Worm (Caenorhabditis elegans): ENCODE results near the gene ccch-2.

ccch-2 gene

DNA sequence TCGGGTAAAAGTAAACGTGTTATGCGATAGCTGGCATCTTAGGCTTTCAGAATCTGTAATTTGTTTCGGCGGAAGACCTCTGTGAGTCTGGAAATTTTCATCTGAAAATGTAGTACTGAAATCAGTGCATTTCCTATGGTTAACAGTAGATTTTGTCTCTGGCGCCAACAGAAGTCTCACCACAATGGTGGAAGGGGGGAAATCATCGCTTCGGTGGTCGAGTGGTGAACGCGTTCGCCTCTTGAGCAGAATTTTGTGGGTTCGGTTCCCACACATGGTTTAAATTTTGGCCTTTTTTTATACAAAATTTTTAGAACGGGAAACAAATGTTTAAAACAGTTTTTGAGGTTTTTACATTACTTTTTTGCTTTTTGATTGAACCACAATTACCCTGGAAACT, 17.7 kb upstream of the ccch-2 start:
- TF ChIP-seq snpc-1.2 (GFP tag; IDR thresholded peaks at IDR 0.05) = peak; percentile 96

ce11 chrIV:16270955-16271354, 7.0 kb upstream of the ccch-2 start, which contains the start of gene F38C2.4:
TSS of gene F38C2.4 (plus strand) at chrIV:16271255.
- TF ChIP-seq zfp-3 (GFP tag; conservative IDR thresholded peaks at IDR 0.05) (no peak), mdt-29 (GFP tag; IDR thresholded peaks at IDR 0.05) (no peak), ctbp-1 (GFP tag; IDR thresholded peaks at IDR 0.05) (no peak), nhr-11 (tag; optimal IDR thresholded peaks at IDR 0.05) (no peak), lim-7 (GFP tag; IDR thresholded peaks at IDR 0.05) (no peak), nhr-25 (tag; optimal IDR thresholded peaks at IDR 0.05; ENCODE audit: borderline replicate concordance, insufficient read depth) (no peak)

DNA sequence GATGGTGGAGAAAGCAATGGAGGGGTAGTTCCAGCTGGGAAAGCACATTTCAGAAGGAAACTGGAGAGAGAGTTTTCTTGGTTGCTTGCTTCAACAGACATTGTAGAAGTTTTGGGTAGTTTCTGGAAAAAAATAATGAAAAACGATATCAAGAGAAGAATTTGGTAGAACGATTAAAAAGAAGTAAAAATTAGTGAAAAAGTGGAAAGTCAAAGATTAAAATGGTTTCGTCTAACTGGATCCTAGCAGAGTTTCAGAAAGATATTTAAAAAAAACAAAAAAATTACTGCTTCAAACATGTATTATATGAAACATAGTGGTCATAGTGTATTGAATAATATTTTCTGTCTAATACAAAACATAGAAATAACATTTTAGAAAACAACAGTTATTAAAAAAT, 711 bp upstream of the ccch-2 start, which contains the start of gene F38C2.7:
F38C2.7 (minus strand) TSS at position 101 of the 400 bp plus-strand sequence.
- no peak for TF ChIP-seq zip-2 (tag; optimal IDR thresholded peaks at IDR 0.05)
- no peak for TF ChIP-seq nhr-11 (tag; optimal IDR thresholded peaks at IDR 0.05)
- TF ChIP-seq mdl-1 (tag; optimal IDR thresholded peaks at IDR 0.05) = no peak
- no peak for TF ChIP-seq ceh-28 (tag; optimal IDR thresholded peaks at IDR 0.05)
- no peak for TF ChIP-seq mes-2 (tag; optimal IDR thresholded peaks at IDR 0.05; ENCODE audit: poor library complexity, severe bottlenecking)

DNA sequence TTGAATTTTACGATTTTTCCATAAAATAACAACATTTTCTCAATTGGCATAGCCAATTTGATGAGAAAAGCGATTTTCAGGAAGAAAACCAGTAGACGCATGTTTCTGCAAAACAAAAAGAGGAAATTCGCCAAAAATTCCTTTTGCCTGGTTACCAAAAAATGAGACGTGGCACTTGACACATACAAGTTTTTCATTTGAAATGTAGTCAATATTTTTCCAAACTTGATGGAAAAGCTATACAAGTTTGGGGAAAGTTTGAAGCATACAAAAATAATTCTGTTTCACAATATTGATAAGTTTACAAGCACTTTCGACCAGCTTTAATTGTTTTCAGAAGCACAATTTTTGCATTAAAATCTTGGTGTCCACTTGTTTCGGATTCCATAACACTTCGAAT, 2.6 kb downstream of the ccch-2 start, which contains the start of gene clec-191:
clec-191 (minus strand) TSS at position 101 of the 400 bp plus-strand sequence.
- no peak for TF ChIP-seq unc-39 (tag; optimal IDR thresholded peaks at IDR 0.05)
- TF ChIP-seq pqm-1 (tag; optimal IDR thresholded peaks at IDR 0.05) = no peak
- no peak for TF ChIP-seq hlh-11 (tag; optimal IDR thresholded peaks at IDR 0.05)
- TF ChIP-seq nhr-42 (GFP tag; IDR thresholded peaks at IDR 0.05) = no peak
- no peak for TF ChIP-seq dve-1 (tag; optimal IDR thresholded peaks at IDR 0.05; ENCODE audit: insufficient read depth)
- TF ChIP-seq tra-1 (GFP tag; IDR thresholded peaks at IDR 0.05) = no peak
- no peak for TF ChIP-seq mdt-29 (GFP tag; IDR thresholded peaks at IDR 0.05)
- no peak for TF ChIP-seq ztf-11 (tag; optimal IDR thresholded peaks at IDR 0.05)
- TF ChIP-seq madf-5 (GFP tag; IDR thresholded peaks at IDR 0.05) = no peak
- TF ChIP-seq unc-130 (GFP tag; optimal IDR thresholded peaks at IDR 0.05) = no peak
- TF ChIP-seq set-16 (GFP tag; IDR thresholded peaks at IDR 0.05) = no peak
- TF ChIP-seq ceh-82 (tag; optimal IDR thresholded peaks at IDR 0.05) = no peak
- no peak for TF ChIP-seq Y5F2A.4 (GFP tag; optimal IDR thresholded peaks at IDR 0.05)

ce11 chrIV:16290745-16291144, 12.7 kb downstream of the ccch-2 start, which contains the start of gene srz-75:
TSS of gene srz-75 (minus strand) at chrIV:16290845.
- TF ChIP-seq aly-2 (tag; optimal IDR thresholded peaks at IDR 0.05) (no peak), egl-43 (GFP tag; IDR thresholded peaks at IDR 0.05) (no peak), dmd-6 (GFP tag; IDR thresholded peaks at IDR 0.05) (no peak), unc-39 (tag; optimal IDR thresholded peaks at IDR 0.05) (no peak), nhr-111 (GFP tag; optimal IDR thresholded peaks at IDR 0.05) (no peak), aha-1 (tag) (peak; percentile 64), mdt-29 (GFP tag; IDR thresholded peaks at IDR 0.05) (no peak), daf-19 (GFP tag; conservative IDR thresholded peaks at IDR 0.05) (no peak), lin-29 (GFP tag; IDR thresholded peaks at IDR 0.05) (no peak), fkh-10 (GFP tag; optimal IDR thresholded peaks at IDR 0.05) (no peak), madf-5 (GFP tag; IDR thresholded peaks at IDR 0.05) (no peak), unc-62 (GFP tag; optimal IDR thresholded peaks at IDR 0.05 in 1 of 2) (peak in 1 of 2 experiments; percentile 77), unc-62 (tag; optimal IDR thresholded peaks at IDR 0.05) (no peak), T26A8.4 (GFP tag; IDR thresholded peaks at IDR 0.05) (no peak), unc-130 (GFP tag; optimal IDR thresholded peaks at IDR 0.05) (no peak)
